Fruit fly (Drosophila melanogaster) whole organism, prepupa: ENCODE results near the gene Cyp4c3.
A peak's percentile ranks its signal among the peaks of the same experiment; 100 is the strongest.

Experiments used
- Blimp-1 ChIP-seq: fragments of 200-800 bp; sonication (Bioruptor generic); optimal IDR thresholded peaks from 3 replicates; lab custom pipeline; 2017; ENCODE audit warnings: missing biosample characterization, missing genetic modification characterization, mild to moderate bottlenecking, moderate library complexity, missing genetic modification reagents
- CG10631 ChIP-seq: fragments of 200-800 bp; sonication (Bioruptor generic); optimal IDR thresholded peaks from 2 replicates; lab custom pipeline; 2016; ENCODE audit warnings: missing biosample characterization, missing genetic modification characterization
- CG34406 ChIP-seq: fragments of 200-800 bp; sonication (Bioruptor generic); optimal IDR thresholded peaks from 3 replicates; lab custom pipeline; 2016; ENCODE audit warnings: missing biosample characterization, missing genetic modification characterization
- CG4318 ChIP-seq: fragments of 200-800 bp; sonication (Bioruptor generic); optimal IDR thresholded peaks from 3 replicates; lab custom pipeline; 2017; ENCODE audit warnings: missing biosample characterization, mild to moderate bottlenecking, missing genetic modification characterization
- CG6808 ChIP-seq: fragments of 200-800 bp; sonication (Bioruptor generic); optimal IDR thresholded peaks from 3 replicates; lab custom pipeline; 2017; ENCODE audit warnings: missing biosample characterization, missing genetic modification characterization, mild to moderate bottlenecking, moderate library complexity, missing genetic modification reagents
- CG8632 ChIP-seq: fragments of 200-800 bp; sonication (Bioruptor generic); optimal IDR thresholded peaks from 3 replicates; lab custom pipeline; 2016; ENCODE audit warnings: missing biosample characterization, missing genetic modification characterization
- Eip93F ChIP-seq: fragments of 200-800 bp; sonication (Bioruptor generic); optimal IDR thresholded peaks from 2 replicates; lab custom pipeline; 2016; ENCODE audit warnings: missing biosample characterization, mild to moderate bottlenecking, missing genetic modification characterization
- Smox ChIP-seq: fragments of 200-800 bp; sonication (Bioruptor generic); optimal IDR thresholded peaks from 3 replicates; lab custom pipeline; 2016; ENCODE audit warnings: missing biosample characterization, missing genetic modification characterization
- fkh ChIP-seq: fragments of 200-800 bp; sonication (Bioruptor generic); optimal IDR thresholded peaks from 3 replicates; lab custom pipeline; 2017; ENCODE audit warnings: missing biosample characterization, mild to moderate bottlenecking, missing genetic modification characterization, moderate library complexity
- lz ChIP-seq: fragments of 200-800 bp; sonication (Bioruptor generic); optimal IDR thresholded peaks from 3 replicates; lab custom pipeline; 2016; ENCODE audit warnings: missing biosample characterization, missing genetic modification characterization

dm6 chr3R:30925436-30925835 lies 31.6 kb downstream of the Cyp4c3 start:
- TF ChIP-seq Blimp-1 (no peak), CG34406 (GFP tag; lab: Kevin White, UChicago) (no peak), CG6808 (GFP tag; lab: Kevin White, UChicago) (no peak), CG10631 (GFP tag; lab: Kevin White, UChicago) (no peak), CG8632 (GFP tag; lab: Kevin White, UChicago) (no peak), fkh (GFP tag; lab: Kevin White, UChicago) (peak; percentile 45), CG4318 (GFP tag; lab: Kevin White, UChicago) (no peak), lz (no peak), Eip93F (GFP tag; lab: Kevin White, UChicago) (no peak), Smox (no peak)
